Fruit fly (Drosophila melanogaster): ENCODE data around the gene Esp.

- TF ChIP-seq CG32121 (GFP tag; IDR thresholded peaks at IDR 0.05), result no peak
- TF ChIP-seq Pif1B (GFP tag; optimal IDR thresholded peaks at IDR 0.05), result no peak
- no peak for TF ChIP-seq EcR (GFP tag; optimal IDR thresholded peaks at IDR 0.05)
- TF ChIP-seq CG8159 (tag; optimal IDR thresholded peaks at IDR 0.05), result no peak
- no peak for TF ChIP-seq CG13204 (GFP tag; optimal IDR thresholded peaks at IDR 0.05)
- no peak for TF ChIP-seq CG12605 (GFP tag; IDR thresholded peaks at IDR 0.05)
- TF ChIP-seq D1 (tag; optimal IDR thresholded peaks at IDR 0.05), result no peak
- TF ChIP-seq CG4496 (GFP tag; IDR thresholded peaks at IDR 0.05), result no peak
- no peak for TF ChIP-seq CG17806 (tag; optimal IDR thresholded peaks at IDR 0.05)
- no peak for TF ChIP-seq CG8301 (tag; optimal IDR thresholded peaks at IDR 0.05)
Observed at dm6 chr3R:24833652-24834051, 8.1 kb upstream of the Esp start, which contains the start of gene sosie.

Data from whole organism, pupa.